Fruit fly (Drosophila melanogaster): Measurements from ENCODE around the gene TTLL1B.

Gene TTLL1B

DNA sequence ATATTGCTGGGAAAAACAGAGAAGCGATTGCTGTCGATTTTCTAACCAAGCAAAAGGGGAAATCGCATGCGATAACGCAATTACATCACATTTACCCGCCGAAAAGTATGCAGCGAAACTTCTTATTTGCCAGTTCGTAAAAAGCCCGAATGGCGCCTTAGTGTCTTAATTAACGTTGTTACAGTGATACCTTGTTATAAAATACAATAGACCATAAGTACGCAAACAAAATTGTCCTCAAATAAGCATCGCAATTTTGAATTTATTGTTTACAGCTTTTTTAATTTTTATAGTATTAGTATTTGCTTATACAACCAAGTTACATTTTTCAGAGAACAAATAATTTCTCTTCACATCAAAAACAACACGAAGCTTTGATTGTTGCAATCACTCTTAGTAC is 42.6 kb downstream of the TTLL1B start (continued):
- TF ChIP-seq onecut (GFP tag; IDR thresholded peaks at IDR 0.05): no peak
- TF ChIP-seq dpn (GFP tag; optimal IDR thresholded peaks at IDR 0.05): peak in 1 of 2 experiments; percentile 41
- TF ChIP-seq CG8290 (GFP tag; optimal IDR thresholded peaks at IDR 0.05): no peak
- TF ChIP-seq CG8290 (tag; optimal IDR thresholded peaks at IDR 0.05): peak in 1 of 2 experiments; percentile 41
- no peak for TF ChIP-seq CG8089 (GFP tag; optimal IDR thresholded peaks at IDR 0.05)
- peak; percentile 8 for TF ChIP-seq Asciz (GFP tag; optimal IDR thresholded peaks at IDR 0.05)
- TF ChIP-seq Bteb2 (GFP tag; optimal IDR thresholded peaks at IDR 0.05): no peak
- no peak for TF ChIP-seq CG16863 (GFP tag; optimal IDR thresholded peaks at IDR 0.05)
- 0 out of 3 replicates have a peak, but pooled peaks have one; percentile 28 for TF ChIP-seq CG11695 (GFP tag; IDR thresholded peaks at IDR 0.05)
- TF ChIP-seq ac (GFP tag; optimal IDR thresholded peaks at IDR 0.05): no peak
- peak; percentile 41 for TF ChIP-seq Vsx1 (GFP tag; optimal IDR thresholded peaks at IDR 0.05)
- TF ChIP-seq seq (GFP tag; IDR thresholded peaks at IDR 0.05): peak; percentile 50
- no peak for TF ChIP-seq Hr3 (GFP tag; optimal IDR thresholded peaks at IDR 0.05)
- peak; percentile 38 for TF ChIP-seq Xbp1 (GFP tag; optimal IDR thresholded peaks at IDR 0.05)
- peak; percentile 52 for TF ChIP-seq stwl (tag; optimal IDR thresholded peaks at IDR 0.05)
- no peak for TF ChIP-seq CG15011 (GFP tag; optimal IDR thresholded peaks at IDR 0.05)
- no peak for TF ChIP-seq pan (optimal IDR thresholded peaks at IDR 0.05)
- TF ChIP-seq pan (GFP tag; optimal IDR thresholded peaks at IDR 0.05 in 1 of 2, IDR thresholded peaks at IDR 0.05 in 1 of 2): peak in 1 of 2 experiments; percentile 61
- TF ChIP-seq Hr51 (GFP tag; optimal IDR thresholded peaks at IDR 0.05): peak in 1 of 2 experiments; percentile 32
- TF ChIP-seq otp (GFP tag; IDR thresholded peaks at IDR 0.05): peak; percentile 71
- no peak for TF ChIP-seq trh (GFP tag; optimal IDR thresholded peaks at IDR 0.05)
- TF ChIP-seq slbo (GFP tag; IDR thresholded peaks at IDR 0.05): peak; percentile 64
- TF ChIP-seq tap (tag; optimal IDR thresholded peaks at IDR 0.05): no peak
- peak; percentile 5 for TF ChIP-seq CG17568 (GFP tag; optimal IDR thresholded peaks at IDR 0.05)
- TF ChIP-seq Sox100B (GFP tag; optimal IDR thresholded peaks at IDR 0.05): no peak
- no peak for TF ChIP-seq Hmr (GFP tag; optimal IDR thresholded peaks at IDR 0.05)
- TF ChIP-seq CG9817 (tag; optimal IDR thresholded peaks at IDR 0.05): no peak
- no peak for TF ChIP-seq ro (GFP tag; IDR thresholded peaks at IDR 0.05)
- TF ChIP-seq NfI (GFP tag; optimal IDR thresholded peaks at IDR 0.05): peak; percentile 0
- TF ChIP-seq bab2 (GFP tag; optimal IDR thresholded peaks at IDR 0.05): no peak
- TF ChIP-seq fd96Cb (tag; optimal IDR thresholded peaks at IDR 0.05): no peak
- TF ChIP-seq CG10979 (tag; optimal IDR thresholded peaks at IDR 0.05): no peak
- TF ChIP-seq CG11093 (GFP tag; IDR thresholded peaks at IDR 0.05): no peak
- no peak for TF ChIP-seq CG9215 (GFP tag; IDR thresholded peaks at IDR 0.05)
- no peak for TF ChIP-seq prd (optimal IDR thresholded peaks at IDR 0.05)
- TF ChIP-seq prd (GFP tag; IDR thresholded peaks at IDR 0.05): peak; percentile 42; the same call in 1 of the 3 replicates
- TF ChIP-seq sim (GFP tag; IDR thresholded peaks at IDR 0.05): no peak
- no peak for TF ChIP-seq rib (GFP tag; IDR thresholded peaks at IDR 0.05)
- no peak for TF ChIP-seq CG5245 (GFP tag; optimal IDR thresholded peaks at IDR 0.05)
- no peak for TF ChIP-seq MTF-1 (GFP tag; optimal IDR thresholded peaks at IDR 0.05; ENCODE audit: borderline replicate concordance)
- peak; percentile 58 for TF ChIP-seq Drgx (GFP tag; IDR thresholded peaks at IDR 0.05)
- TF ChIP-seq Mes4 (GFP tag; optimal IDR thresholded peaks at IDR 0.05): peak; percentile 8
- TF ChIP-seq oc (tag; optimal IDR thresholded peaks at IDR 0.05): no peak
- TF ChIP-seq CG6654 (GFP tag; optimal IDR thresholded peaks at IDR 0.05): no peak
- peak; percentile 45 for TF ChIP-seq sisA (GFP tag; IDR thresholded peaks at IDR 0.05)
- TF ChIP-seq CG4328 (GFP tag; optimal IDR thresholded peaks at IDR 0.05): no peak
- TF ChIP-seq grau (tag; optimal IDR thresholded peaks at IDR 0.05): peak; percentile 90
- no peak for TF ChIP-seq wor (GFP tag; IDR thresholded peaks at IDR 0.05)
- TF ChIP-seq chn (GFP tag; optimal IDR thresholded peaks at IDR 0.05): peak; percentile 1
- TF ChIP-seq CG10209 (GFP tag; optimal IDR thresholded peaks at IDR 0.05): no peak
- no peak for TF ChIP-seq nom (GFP tag; optimal IDR thresholded peaks at IDR 0.05)
- TF ChIP-seq CG12391 (tag; optimal IDR thresholded peaks at IDR 0.05): peak; percentile 32

Measured in whole organism, embryonic.